Fruit fly (Drosophila melanogaster) whole organism, embryonic: ENCODE data around the gene CG13671.
A peak's percentile ranks its signal among the peaks of the same experiment; 100 is the strongest.

Experiments
- Blimp-1 ChIP-seq: fragments of 200-800 bp; sonication (Bioruptor generic); optimal IDR thresholded peaks from 3 replicates; lab custom pipeline; 2018; ENCODE audit warnings: missing biosample characterization, missing genetic modification characterization, mild to moderate bottlenecking, moderate library complexity, missing genetic modification reagents
- CG10959 ChIP-seq: fragments of 200-800 bp; sonication (Bioruptor generic); IDR thresholded peaks from 2 replicates; pipeline ENCODE4 v1.3.6; 2022; ENCODE audit warnings: missing biosample characterization, missing genetic modification characterization
- CG11093 ChIP-seq: fragments of 200-800 bp; sonication (Bioruptor generic); IDR thresholded peaks from 3 replicates; pipeline ENCODE4 v1.3.6; 2022; ENCODE audit warnings: missing biosample characterization, missing genetic modification characterization
- CG11456 ChIP-seq: fragments of 200-800 bp; sonication (Bioruptor generic); IDR thresholded peaks from 3 replicates; pipeline ENCODE4 v1.3.6; 2022; ENCODE audit warnings: missing biosample characterization, missing genetic modification characterization
- CG12236 ChIP-seq: fragments of 200-800 bp; sonication (Bioruptor generic); optimal IDR thresholded peaks from 2 replicates; lab custom pipeline; 2016; ENCODE audit warnings: missing biosample characterization, missing genetic modification characterization
- CG1233 ChIP-seq: fragments of 200-800 bp; sonication (Bioruptor generic); optimal IDR thresholded peaks from 4 replicates; lab custom pipeline; 2018; ENCODE audit warnings: missing biosample characterization, mild to moderate bottlenecking, missing genetic modification characterization
- CG12744 ChIP-seq: fragments of 200-800 bp; sonication (Bioruptor generic); optimal IDR thresholded peaks from 2 replicates; lab custom pipeline; 2016; ENCODE audit warnings: missing biosample characterization, missing genetic modification characterization
- CG13624 ChIP-seq: fragments of 200-800 bp; sonication (Bioruptor generic); optimal IDR thresholded peaks from 2 replicates; lab custom pipeline; 2016; ENCODE audit warnings: missing biosample characterization, missing genetic modification characterization
- CG15479 ChIP-seq: fragments of 200-800 bp; sonication (Bioruptor generic); optimal IDR thresholded peaks from 3 replicates; lab custom pipeline; 2019; ENCODE audit warnings: missing biosample characterization, mild to moderate bottlenecking, missing genetic modification characterization, moderate library complexity
- CG16779 ChIP-seq: fragments of 200-800 bp; sonication (Bioruptor generic); IDR thresholded peaks from 2 replicates; pipeline ENCODE4 v1.3.6; 2022; ENCODE audit warnings: missing biosample characterization, missing genetic modification characterization
- CG17359 ChIP-seq: fragments of 200-800 bp; sonication (Bioruptor generic); optimal IDR thresholded peaks from 3 replicates; lab custom pipeline; 2018; ENCODE audit warnings: missing biosample characterization, mild to moderate bottlenecking, missing genetic modification characterization, moderate library complexity
- CG18262 ChIP-seq: fragments of 200-800 bp; optimal IDR thresholded peaks from 3 replicates; lab custom pipeline; 2019; ENCODE audit warnings: missing biosample characterization, mild to moderate bottlenecking, missing genetic modification characterization, moderate library complexity
- CG2678 ChIP-seq: fragments of 200-800 bp; sonication (Bioruptor generic); optimal IDR thresholded peaks from 3 replicates; lab custom pipeline; 2019; ENCODE audit warnings: missing biosample characterization, mild to moderate bottlenecking, missing genetic modification characterization, moderate library complexity
- CG32772 ChIP-seq: fragments of 200-800 bp; sonication (Bioruptor generic); IDR thresholded peaks from 2 replicates; pipeline ENCODE4 v1.3.6; 2022; ENCODE audit warnings: missing biosample characterization, missing genetic modification characterization
- CG3407 ChIP-seq: fragments of 200-800 bp; sonication (Bioruptor generic); optimal IDR thresholded peaks from 2 replicates; lab custom pipeline; 2018; ENCODE audit warnings: missing biosample characterization, mild to moderate bottlenecking, missing genetic modification characterization
- CG34422 ChIP-seq: fragments of 200-800 bp; sonication (Bioruptor generic); IDR thresholded peaks from 3 replicates; pipeline ENCODE4 v1.3.6; 2022; ENCODE audit warnings: missing biosample characterization, missing genetic modification characterization
- CG4730 ChIP-seq: fragments of 200-800 bp; sonication (Bioruptor generic); IDR thresholded peaks from 2 replicates; pipeline ENCODE4 v1.3.6; 2022; ENCODE audit warnings: missing biosample characterization, missing genetic modification characterization
- CG5953 ChIP-seq: fragments of 200-800 bp; sonication (Bioruptor generic); IDR thresholded peaks from 2 replicates; pipeline ENCODE4 v1.3.6; 2022; ENCODE audit warnings: missing biosample characterization, missing genetic modification characterization
- CG6272 ChIP-seq: fragments of 200-800 bp; sonication (Bioruptor generic); IDR thresholded peaks from 2 replicates; pipeline ENCODE4 v1.3.6; 2022; ENCODE audit warnings: missing biosample characterization, missing genetic modification characterization
- CG6765 ChIP-seq: fragments of 200-800 bp; sonication (Bioruptor generic); optimal IDR thresholded peaks from 3 replicates; lab custom pipeline; 2017; ENCODE audit warnings: missing biosample characterization, mild to moderate bottlenecking, missing genetic modification characterization
- CG6791 ChIP-seq: fragments of 200-800 bp; sonication (Bioruptor generic); IDR thresholded peaks from 3 replicates; pipeline ENCODE4 v1.3.6; 2022; ENCODE audit warnings: missing biosample characterization, missing genetic modification characterization; ENCODE audit not compliant: partially characterized antibody
- CG8478 ChIP-seq: fragments of >200 bp; optimal IDR thresholded peaks from 2 replicates; lab custom pipeline; 2018
- CG9817 ChIP-seq: fragments of 200-800 bp; sonication (Bioruptor generic); optimal IDR thresholded peaks from 2 replicates; lab custom pipeline; 2018; ENCODE audit warnings: missing biosample characterization, mild to moderate bottlenecking, missing genetic modification characterization, moderate library complexity
- Dip3 ChIP-seq: fragments of 200-800 bp; sonication (Bioruptor generic); optimal IDR thresholded peaks from 3 replicates; lab custom pipeline; 2016; ENCODE audit warnings: missing biosample characterization, missing genetic modification characterization
- Dll ChIP-seq: fragments of 200-800 bp; sonication (Bioruptor generic); IDR thresholded peaks from 4 replicates; pipeline ENCODE4 v1.3.6; 2022; ENCODE audit warnings: missing biosample characterization, missing genetic modification characterization; ENCODE audit not compliant: partially characterized antibody
- Drgx ChIP-seq: fragments of 200-800 bp; sonication (Bioruptor generic); IDR thresholded peaks from 2 replicates; pipeline ENCODE4 v1.3.6; 2022; ENCODE audit warnings: missing biosample characterization, missing genetic modification characterization
- HLH4C ChIP-seq: fragments of 200-800 bp; sonication (Bioruptor generic); IDR thresholded peaks from 3 replicates; pipeline ENCODE4 v1.3.6; 2022; ENCODE audit warnings: missing biosample characterization, missing genetic modification characterization; ENCODE audit not compliant: partially characterized antibody
- Hmr ChIP-seq: fragments of 200-800 bp; sonication (Bioruptor generic); optimal IDR thresholded peaks from 3 replicates; lab custom pipeline; 2017; ENCODE audit warnings: mild to moderate bottlenecking, missing biosample characterization, missing genetic modification reagents, missing genetic modification characterization
- Hr3 ChIP-seq: fragments of 200-800 bp; sonication (Bioruptor generic); optimal IDR thresholded peaks from 3 replicates; lab custom pipeline; 2016; ENCODE audit warnings: missing biosample characterization, missing genetic modification characterization
- Jarid2 ChIP-seq: fragments of 200-800 bp; sonication (Bioruptor generic); optimal IDR thresholded peaks from 3 replicates; lab custom pipeline; 2017; ENCODE audit warnings: mild to moderate bottlenecking, missing biosample characterization, missing genetic modification reagents, missing genetic modification characterization
- Lim3 ChIP-seq: fragments of 200-800 bp; sonication (Bioruptor generic); IDR thresholded peaks from 2 replicates; pipeline ENCODE4 v1.3.6; 2022; ENCODE audit warnings: missing biosample characterization, missing genetic modification characterization
- NK7.1 ChIP-seq: fragments of 200-800 bp; sonication (Bioruptor generic); optimal IDR thresholded peaks from 3 replicates; lab custom pipeline; 2016; ENCODE audit warnings: missing biosample characterization, missing genetic modification characterization
- NfI ChIP-seq: fragments of 200-800 bp; sonication (Bioruptor generic); optimal IDR thresholded peaks from 3 replicates; lab custom pipeline; 2018; ENCODE audit warnings: missing biosample characterization, mild to moderate bottlenecking, missing genetic modification characterization, moderate library complexity
- Opbp ChIP-seq: fragments of 200-800 bp; sonication (Bioruptor generic); IDR thresholded peaks from 3 replicates; pipeline ENCODE4 v1.3.6; 2022; ENCODE audit warnings: missing biosample characterization, missing genetic modification characterization; ENCODE audit not compliant: partially characterized antibody
- Optix ChIP-seq: fragments of 200-800 bp; sonication (Bioruptor generic); IDR thresholded peaks from 3 replicates; pipeline ENCODE4 v1.3.6; 2022; ENCODE audit warnings: missing biosample characterization, missing genetic modification characterization
- YL-1 ChIP-seq: fragments of 200-800 bp; sonication (Bioruptor generic); optimal IDR thresholded peaks from 3 replicates; lab custom pipeline; 2017; ENCODE audit warnings: missing biosample characterization, mild to moderate bottlenecking, missing genetic modification characterization
- az2 ChIP-seq: fragments of 200-800 bp; sonication (Bioruptor generic); optimal IDR thresholded peaks from 3 replicates; lab custom pipeline; 2016; ENCODE audit warnings: missing biosample characterization, missing genetic modification characterization
- bcd ChIP-seq: fragments of 200-800 bp; sonication (Bioruptor generic); optimal IDR thresholded peaks from 2 replicates; lab custom pipeline; 2017; ENCODE audit warnings: missing biosample characterization, mild to moderate bottlenecking, missing genetic modification characterization
- br ChIP-seq: fragments of >200 bp; optimal IDR thresholded peaks from 2 replicates; lab custom pipeline; 2017
- emc ChIP-seq: fragments of 200-800 bp; sonication (Bioruptor generic); optimal IDR thresholded peaks from 2 replicates; lab custom pipeline; 2016; ENCODE audit warnings: missing biosample characterization, missing genetic modification characterization
- gce ChIP-seq: fragments of 200-800 bp; sonication (Bioruptor generic); IDR thresholded peaks from 3 replicates; pipeline ENCODE4 v1.3.6; 2022; ENCODE audit warnings: missing biosample characterization, missing genetic modification characterization
- hb ChIP-seq: fragments of 200-800 bp; sonication (Bioruptor generic); IDR thresholded peaks from 3 replicates; pipeline ENCODE4 v1.3.6; 2022; ENCODE audit warnings: missing biosample characterization, missing genetic modification characterization; ENCODE audit not compliant: partially characterized antibody
- jing ChIP-seq: fragments of 200-800 bp; sonication (Bioruptor generic); optimal IDR thresholded peaks from 2 replicates; lab custom pipeline; 2018; ENCODE audit warnings: missing biosample characterization, mild to moderate bottlenecking, missing genetic modification characterization
- kah ChIP-seq: fragments of 200-800 bp; sonication (Bioruptor generic); optimal IDR thresholded peaks from 2 replicates; lab custom pipeline; 2018; ENCODE audit warnings: missing biosample characterization, mild to moderate bottlenecking, missing genetic modification characterization
- lmd ChIP-seq: fragments of 200-800 bp; sonication (Bioruptor generic); IDR thresholded peaks from 2 replicates; pipeline ENCODE4 v1.3.6; 2022; ENCODE audit warnings: missing biosample characterization, missing genetic modification characterization
- ro ChIP-seq: fragments of 200-800 bp; sonication (Bioruptor generic); IDR thresholded peaks from 2 replicates; pipeline ENCODE4 v1.3.6; 2022; ENCODE audit warnings: missing biosample characterization, missing genetic modification characterization
- sens-2 ChIP-seq: fragments of 200-800 bp; sonication (Bioruptor generic); IDR thresholded peaks from 2 replicates; pipeline ENCODE4 v1.3.6; 2022; ENCODE audit warnings: missing biosample characterization, missing genetic modification characterization
- trem ChIP-seq: fragments of 200-800 bp; optimal IDR thresholded peaks from 3 replicates; lab custom pipeline; 2019; ENCODE audit warnings: missing biosample characterization, mild to moderate bottlenecking, missing genetic modification characterization, moderate library complexity
- tx ChIP-seq: fragments of 200-800 bp; sonication (Bioruptor generic); optimal IDR thresholded peaks from 2 replicates; lab custom pipeline; 2016; ENCODE audit warnings: missing biosample characterization, missing genetic modification characterization

CG13671 gene

DNA sequence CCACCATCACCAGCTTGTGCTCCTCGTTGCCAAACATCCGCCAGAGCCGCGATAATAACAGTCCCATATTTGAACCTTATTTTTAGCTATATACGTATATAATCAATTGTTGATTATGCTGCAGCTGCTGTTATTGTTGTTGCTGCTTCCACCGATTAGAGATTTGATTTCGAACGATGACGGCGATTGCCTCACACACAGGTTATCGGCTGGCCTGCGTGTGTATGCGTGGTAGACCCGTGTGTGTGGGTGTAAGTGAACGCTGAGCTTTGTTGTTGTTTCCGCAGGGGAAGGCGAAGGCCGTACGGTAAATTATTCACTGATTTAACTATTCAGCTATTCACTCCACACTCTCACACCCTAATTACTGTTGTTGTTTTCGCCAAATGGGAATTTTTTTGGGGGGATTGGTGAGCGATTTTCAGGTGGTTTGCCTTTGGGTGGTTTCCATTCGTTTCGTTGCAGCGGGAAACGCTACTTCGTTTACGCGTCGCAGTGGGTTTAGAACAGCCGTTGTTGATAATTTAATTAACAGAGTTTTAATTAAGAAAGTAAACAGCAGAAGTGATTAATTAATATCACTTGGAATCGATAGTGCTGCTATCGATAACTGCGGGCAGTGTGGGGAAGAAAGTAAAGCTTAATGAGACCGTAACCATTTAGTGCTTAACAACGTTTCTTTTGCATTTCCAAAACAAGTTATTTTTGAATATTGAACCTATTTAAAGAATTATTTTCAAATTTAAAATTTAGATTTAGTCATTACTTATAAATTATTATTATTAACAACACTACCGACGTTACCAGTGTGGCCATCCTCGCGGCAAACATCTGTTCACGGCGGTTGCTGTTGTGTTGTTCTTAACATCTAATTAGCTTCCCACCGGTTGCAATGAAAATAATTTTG, at the start of gene CG13671, which contains the start of gene Arl5 (continued):
- TF ChIP-seq gce (0 out of 3 replicates have a peak, but pooled peaks have one; percentile 25), bcd (GFP tag; lab: Kevin White, UChicago) (peak; percentile 78), NK7.1 (GFP tag; lab: Kevin White, UChicago) (no peak), lmd (GFP tag; lab: Robert Waterston, UW) (peak; percentile 63), Hr3 (GFP tag; lab: Kevin White, UChicago) (peak; percentile 86), CG17359 (peak; percentile 77), Dip3 (GFP tag; lab: Kevin White, UChicago) (peak; percentile 79), CG11456 (peak; percentile 88), CG2678 (tag; lab: Kevin White, UChicago) (no peak), CG6791 (GFP tag; lab: Robert Waterston, UW) (peak; percentile 73), CG15479 (GFP tag; lab: Kevin White, UChicago) (no peak), Drgx (GFP tag; lab: Robert Waterston, UW) (peak; percentile 70), trem (tag; lab: Kevin White, UChicago) (peak; percentile 80), NfI (GFP tag; lab: Kevin White, UChicago) (peak; percentile 61), CG6765 (GFP tag; lab: Kevin White, UChicago) (no peak), CG5953 (GFP tag; lab: Robert Waterston, UW) (no peak), CG13624 (GFP tag; lab: Kevin White, UChicago) (peak; percentile 42), Blimp-1 (GFP tag; lab: Kevin White, UChicago) (peak; percentile 76), emc (GFP tag; lab: Kevin White, UChicago) (no peak), br (no peak), CG3407 (peak; percentile 57), az2 (peak; percentile 82), CG4730 (peak; percentile 72), CG9817 (tag; lab: Kevin White, UChicago) (no peak), jing (peak; percentile 29), CG12236 (GFP tag; lab: Kevin White, UChicago) (peak; percentile 5), kah (GFP tag; lab: Kevin White, UChicago) (peak; percentile 28), ro (peak; percentile 20; the same call in 1 of the 2 replicates), Jarid2 (no peak), tx (peak; percentile 62), CG8478 (lab: Kevin White, UChicago) (no peak), CG1233 (peak; percentile 53), CG32772 (GFP tag; lab: Robert Waterston, UW) (peak; percentile 83), CG18262 (tag; lab: Kevin White, UChicago) (peak; percentile 76), hb (peak; percentile 77; the same call in 2 of the 3 replicates), Opbp (GFP tag; lab: Robert Waterston, UW) (peak; percentile 64; the same call in 2 of the 3 replicates), CG6272 (peak; percentile 67), Optix (GFP tag; lab: Robert Waterston, UW) (peak; percentile 62; the same call in 1 of the 3 replicates), YL-1 (GFP tag; lab: Kevin White, UChicago) (peak; percentile 82), CG34422 (GFP tag; lab: Robert Waterston, UW) (peak; percentile 78), CG11093 (GFP tag; lab: Robert Waterston, UW) (peak; percentile 63), sens-2 (GFP tag; lab: Robert Waterston, UW) (0 out of 2 replicates have a peak, but pooled peaks have one; percentile 17), Dll (GFP tag; lab: Robert Waterston, UW) (peak; percentile 86), CG10959 (GFP tag; lab: Robert Waterston, UW) (peak; percentile 23; the same call in 1 of the 2 replicates), Hmr (GFP tag; lab: Kevin White, UChicago) (peak; percentile 75), CG12744 (GFP tag; lab: Kevin White, UChicago) (no peak), Lim3 (GFP tag; lab: Robert Waterston, UW) (no peak), HLH4C (peak; percentile 70), CG16779 (GFP tag; lab: Robert Waterston, UW) (no peak)
